Worm (Caenorhabditis elegans) whole organism, L1 larva: ENCODE results near the gene sma-2.
A peak's percentile ranks its signal among the peaks of the same experiment; 100 is the strongest.

Experiments used
- C16A3.4 ChIP-seq: fragments of 150-350 bp; optimal IDR thresholded peaks from 2 replicates; lab custom pipeline; 2014; ENCODE audit warnings: missing biosample characterization, missing genetic modification characterization
- alr-1 ChIP-seq: fragments of 200-800 bp; sonication (Bioruptor generic); optimal IDR thresholded peaks from 2 replicates; lab custom pipeline; 2018; ENCODE audit warnings: borderline replicate concordance, mild to moderate bottlenecking, missing genetic modification characterization, missing compliant biosample characterization
- ama-1 ChIP-seq: fragments of 150-350 bp; optimal IDR thresholded peaks from 2 replicates; lab custom pipeline; 2014
- blmp-1 ChIP-seq: fragments of 150-350 bp; optimal IDR thresholded peaks from 2 replicates; lab custom pipeline; 2014; ENCODE audit warnings: missing biosample characterization, missing genetic modification characterization
- ceh-82 ChIP-seq, 3 experiments: fragments of 150-350 bp in 1 of 3; sonication (generic microtip) in 2 of 3; optimal IDR thresholded peaks; 2 replicates each; lab custom pipeline; 2014 to 2017; ENCODE audit warnings: missing biosample characterization in 3 of 3, missing genetic modification characterization in 3 of 3
- dpl-1 ChIP-seq, 3 experiments: fragments of 150-350 bp in 2 of 3; sonication (generic microtip) in 1 of 3; optimal IDR thresholded peaks; 2 replicates each; lab custom pipeline; 2014 to 2017; ENCODE audit warnings: missing biosample characterization in 3 of 3, missing genetic modification characterization in 3 of 3, missing genetic modification reagents in 3 of 3
- efl-1 ChIP-seq, 4 experiments: fragments of 150-350 bp; optimal IDR thresholded peaks in 3 of 4; peaks in 1 of 4; 1 replicate in 1 of 4; 2 replicates in 3 of 4; lab custom pipeline; 2014; ENCODE audit warnings: missing biosample characterization in 2 of 4, missing genetic modification characterization in 2 of 4, missing genetic modification reagents in 2 of 4
- efl-3 ChIP-seq: fragments of 200-800 bp; sonication (Bioruptor generic); optimal IDR thresholded peaks from 2 replicates; lab custom pipeline; 2018; ENCODE audit warnings: mild to moderate bottlenecking, missing genetic modification characterization, missing compliant biosample characterization
- elt-3 ChIP-seq, 6 experiments: fragments of 150-350 bp in 1 of 6; sonication (generic microtip); optimal IDR thresholded peaks; 2 replicates each; lab custom pipeline; 2017 to 2018; ENCODE audit warnings: missing biosample characterization in 6 of 6, missing genetic modification characterization in 6 of 6, inconsistent platforms in 1 of 6
- fos-1 ChIP-seq: fragments of 150-350 bp; optimal IDR thresholded peaks from 2 replicates; lab custom pipeline; 2014; ENCODE audit warnings: missing biosample characterization, missing genetic modification characterization
- grh-1 ChIP-seq: fragments of 200-800 bp; sonication (Bioruptor generic); IDR thresholded peaks from 2 replicates; pipeline ENCODE4 v1.3.6; 2022; ENCODE audit warnings: missing genetic modification reagents, missing genetic modification characterization, missing compliant biosample characterization
- hlh-17 ChIP-seq: fragments of 200-800 bp; sonication (Bioruptor generic); optimal IDR thresholded peaks from 2 replicates; lab custom pipeline; 2018; ENCODE audit warnings: missing genetic modification characterization, mild to moderate bottlenecking, missing compliant biosample characterization, moderate library complexity, borderline replicate concordance
- hpl-2 ChIP-seq: fragments of 150-350 bp; optimal IDR thresholded peaks from 2 replicates; lab custom pipeline; 2014; ENCODE audit warnings: missing biosample characterization, missing genetic modification reagents, missing genetic modification characterization
- isw-1 ChIP-seq: fragments of 200-800 bp; sonication (Bioruptor generic); IDR thresholded peaks from 2 replicates; pipeline ENCODE4 v1.3.6; 2022; ENCODE audit warnings: missing genetic modification characterization, missing compliant biosample characterization
- jun-1 ChIP-seq: fragments of 150-350 bp; optimal IDR thresholded peaks from 2 replicates; lab custom pipeline; 2014; ENCODE audit warnings: missing biosample characterization, missing genetic modification reagents, missing genetic modification characterization
- lin-14 ChIP-seq: fragments of 200-800 bp; sonication (Bioruptor generic); optimal IDR thresholded peaks from 2 replicates; lab custom pipeline; 2018; ENCODE audit warnings: mild to moderate bottlenecking, missing genetic modification characterization, moderate library complexity, missing compliant biosample characterization
- lin-15B ChIP-seq: fragments of 150-350 bp; sonication (generic microtip); optimal IDR thresholded peaks from 3 replicates; lab custom pipeline; 2014; ENCODE audit warnings: missing biosample characterization, missing genetic modification characterization
- lin-35 ChIP-seq, 2 experiments: fragments of 150-350 bp; optimal IDR thresholded peaks; 2 replicates each; lab custom pipeline; 2014; ENCODE audit warnings: missing biosample characterization in 2 of 2, missing genetic modification characterization in 2 of 2, missing genetic modification reagents in 2 of 2
- lin-39 ChIP-seq: fragments of 150-350 bp; optimal IDR thresholded peaks from 2 replicates; lab custom pipeline; 2014; ENCODE audit warnings: missing biosample characterization, missing genetic modification reagents, missing genetic modification characterization
- lir-3 ChIP-seq: sonication (generic microtip); optimal IDR thresholded peaks from 2 replicates; lab custom pipeline; 2016; ENCODE audit warnings: mild to moderate bottlenecking, missing genetic modification characterization, moderate library complexity, missing compliant biosample characterization; ENCODE audit not compliant: poor library complexity
- lsy-2 ChIP-seq, 2 experiments: fragments of 150-350 bp; optimal IDR thresholded peaks; 2 replicates each; lab custom pipeline; 2014; ENCODE audit warnings: missing biosample characterization in 2 of 2, missing genetic modification characterization in 2 of 2
- mdl-1 ChIP-seq, 2 experiments: fragments of 150-350 bp; optimal IDR thresholded peaks; 2 replicates each; lab custom pipeline; 2014 to 2017; ENCODE audit warnings: missing biosample characterization in 2 of 2, missing genetic modification characterization in 2 of 2, inconsistent platforms in 1 of 2
- mef-2 ChIP-seq: fragments of 150-350 bp; optimal IDR thresholded peaks from 2 replicates; lab custom pipeline; 2014; ENCODE audit warnings: missing biosample characterization, missing genetic modification characterization
- mep-1 ChIP-seq: fragments of 150-350 bp; optimal IDR thresholded peaks from 2 replicates; lab custom pipeline; 2014; ENCODE audit warnings: missing biosample characterization, missing genetic modification characterization
- nhr-19 ChIP-seq: fragments of 200-800 bp; sonication (Bioruptor generic); conservative IDR thresholded peaks from 2 replicates; pipeline ENCODE4 v1.3.6; 2022; ENCODE audit warnings: missing genetic modification characterization, missing compliant biosample characterization
- nhr-20 ChIP-seq: sonication (generic microtip); optimal IDR thresholded peaks from 2 replicates; lab custom pipeline; 2016; ENCODE audit warnings: mild to moderate bottlenecking, missing genetic modification characterization, missing compliant biosample characterization
- nhr-28 ChIP-seq: fragments of 150-350 bp; optimal IDR thresholded peaks from 2 replicates; lab custom pipeline; 2014; ENCODE audit warnings: missing biosample characterization, missing genetic modification characterization
- nhr-47 ChIP-seq: sonication (generic microtip); optimal IDR thresholded peaks from 2 replicates; lab custom pipeline; 2016; ENCODE audit warnings: mild to moderate bottlenecking, missing genetic modification characterization, moderate library complexity, missing compliant biosample characterization
- nhr-71 ChIP-seq: sonication (generic microtip); optimal IDR thresholded peaks from 2 replicates; lab custom pipeline; 2016; ENCODE audit warnings: mild to moderate bottlenecking, missing genetic modification characterization, moderate library complexity, missing compliant biosample characterization
- nhr-85 ChIP-seq: sonication (generic microtip); peaks from one replicate; lab custom pipeline; 2016; ENCODE audit warnings: missing genetic modification characterization, inconsistent platforms, missing compliant biosample characterization
- nhr-90 ChIP-seq: sonication (generic microtip); optimal IDR thresholded peaks from 2 replicates; lab custom pipeline; 2016; ENCODE audit warnings: mild to moderate bottlenecking, missing genetic modification characterization, missing compliant biosample characterization; ENCODE audit not compliant: poor library complexity
- pax-3 ChIP-seq: fragments of 200-800 bp; sonication (Bioruptor generic); optimal IDR thresholded peaks from 2 replicates; lab custom pipeline; 2018; ENCODE audit warnings: mild to moderate bottlenecking, missing genetic modification characterization, moderate library complexity, missing compliant biosample characterization
- rnt-1 ChIP-seq: sonication (generic microtip); optimal IDR thresholded peaks from 2 replicates; lab custom pipeline; 2016; ENCODE audit warnings: mild to moderate bottlenecking, missing genetic modification characterization, moderate library complexity, missing compliant biosample characterization
- skn-1 ChIP-seq: fragments of 150-350 bp; optimal IDR thresholded peaks from 2 replicates; lab custom pipeline; 2014; ENCODE audit warnings: missing biosample characterization, missing genetic modification characterization
- snu-23 ChIP-seq: sonication (generic microtip); optimal IDR thresholded peaks from 2 replicates; lab custom pipeline; 2016; ENCODE audit warnings: missing genetic modification characterization, missing compliant biosample characterization
- tbx-2 ChIP-seq: sonication (generic microtip); optimal IDR thresholded peaks from 2 replicates; lab custom pipeline; 2016; ENCODE audit warnings: missing genetic modification characterization, missing compliant biosample characterization
- tlp-1 ChIP-seq: fragments of 150-350 bp; optimal IDR thresholded peaks from 2 replicates; lab custom pipeline; 2014; ENCODE audit warnings: missing biosample characterization, missing genetic modification characterization
- unc-130 ChIP-seq: fragments of 150-350 bp; optimal IDR thresholded peaks from 2 replicates; lab custom pipeline; 2017; ENCODE audit warnings: missing biosample characterization, missing genetic modification characterization, inconsistent platforms
- unc-62 ChIP-seq: fragments of 150-350 bp; optimal IDR thresholded peaks from 2 replicates; lab custom pipeline; 2014; ENCODE audit warnings: missing biosample characterization, missing genetic modification reagents, missing genetic modification characterization
- unc-86 ChIP-seq: sonication (generic microtip); optimal IDR thresholded peaks from 2 replicates; lab custom pipeline; 2016; ENCODE audit warnings: missing genetic modification characterization, missing compliant biosample characterization
- xbp-1 ChIP-seq: sonication (generic microtip); optimal IDR thresholded peaks from 2 replicates; lab custom pipeline; 2016; ENCODE audit warnings: missing genetic modification characterization, missing compliant biosample characterization
- zag-1 ChIP-seq: fragments of 150-350 bp; optimal IDR thresholded peaks from 2 replicates; lab custom pipeline; 2014; ENCODE audit warnings: missing biosample characterization, missing genetic modification characterization
- ztf-11 ChIP-seq, 2 experiments: sonication (generic microtip); optimal IDR thresholded peaks; 2 replicates each; lab custom pipeline; 2016 to 2017; ENCODE audit warnings: missing genetic modification characterization in 2 of 2, missing biosample characterization in 1 of 2, missing compliant biosample characterization in 1 of 2
- ztf-4 ChIP-seq: fragments of 150-350 bp; optimal IDR thresholded peaks from 2 replicates; lab custom pipeline; 2014; ENCODE audit warnings: missing biosample characterization, missing genetic modification characterization

The sma-2 gene

DNA sequence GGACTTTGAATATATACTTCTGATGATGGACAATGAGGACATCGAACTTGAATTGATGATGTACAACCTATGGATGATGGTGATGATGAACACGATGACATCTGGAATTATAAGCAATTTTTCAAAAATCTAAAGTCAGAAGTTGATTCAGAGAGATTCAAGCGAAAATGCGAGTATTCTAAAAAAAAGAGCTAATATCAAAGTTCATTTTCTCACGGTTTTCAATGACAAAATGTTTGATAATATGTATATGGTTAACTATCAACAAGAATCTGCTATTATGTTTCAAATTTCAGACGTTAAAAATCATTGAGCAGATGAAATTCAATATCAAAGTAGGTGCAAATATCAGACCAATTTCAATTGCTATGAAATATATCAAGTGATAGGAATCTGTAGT is 30.4 kb downstream of the sma-2 start, which contains the start of gene K02D10.4:
Gene K02D10.4 (minus strand): TSS at position 101 of the 400 bp plus-strand sequence.
- no peak for TF ChIP-seq unc-130 (tag; lab: Kevin White, UChicago)

ce11 chrIII:8780473-8780872 is 31.0 kb downstream of the sma-2 start:
- TF ChIP-seq nhr-20 (tag; lab: Kevin White, UChicago), result peak; percentile 87
- TF ChIP-seq lin-35 (GFP tag; optimal IDR thresholded peaks at IDR 0.05; lab: Kevin White, UChicago), result peak; percentile 37 to 61
- TF ChIP-seq tbx-2 (tag; lab: Kevin White, UChicago), result peak; percentile 74
- TF ChIP-seq C16A3.4 (tag; lab: Kevin White, UChicago), result peak; percentile 18
- peak; percentile 15 for TF ChIP-seq xbp-1
- no peak for TF ChIP-seq mef-2 (tag; lab: Kevin White, UChicago)
- peak; percentile 79 for TF ChIP-seq snu-23
- no peak for TF ChIP-seq lin-39 (tag; lab: Kevin White, UChicago)
- TF ChIP-seq nhr-90 (tag; lab: Kevin White, UChicago), result peak; percentile 55
- no peak for TF ChIP-seq unc-62
- peak in 1 of 2 experiments; percentile 55 for TF ChIP-seq lsy-2 (tag; optimal IDR thresholded peaks at IDR 0.05; lab: Kevin White, UChicago)
- TF ChIP-seq jun-1, result peak; percentile 53
- no peak for TF ChIP-seq isw-1 (GFP tag; lab: Robert Waterston, UW)
- no peak for TF ChIP-seq nhr-28 (tag; lab: Kevin White, UChicago)
- peak in 2 of 3 experiments; percentile 33 to 43 for TF ChIP-seq dpl-1 (GFP tag; optimal IDR thresholded peaks at IDR 0.05; lab: Kevin White, UChicago)
- TF ChIP-seq nhr-47 (tag; lab: Kevin White, UChicago), result peak; percentile 11
- no peak for TF ChIP-seq efl-3 (GFP tag; lab: Kevin White, UChicago)
- peak; percentile 21 for TF ChIP-seq skn-1 (tag; lab: Kevin White, UChicago)
- peak; percentile 81 for TF ChIP-seq nhr-71 (tag; lab: Kevin White, UChicago)
- TF ChIP-seq alr-1 (tag; lab: Kevin White, UChicago), result no peak
- TF ChIP-seq unc-130 (tag; lab: Kevin White, UChicago), result no peak
- TF ChIP-seq lir-3, result peak; percentile 27
- no peak for TF ChIP-seq pax-3 (tag; lab: Kevin White, UChicago)
- peak; percentile 89 for TF ChIP-seq lin-14 (GFP tag; lab: Kevin White, UChicago)
- TF ChIP-seq ama-1, result no peak
- TF ChIP-seq elt-3 (tag; optimal IDR thresholded peaks at IDR 0.05; lab: Kevin White, UChicago), result peak in 2 of 6 experiments; percentile 76 to 89
- no peak for TF ChIP-seq tlp-1 (tag; lab: Kevin White, UChicago)
- no peak for TF ChIP-seq hlh-17 (GFP tag; lab: Kevin White, UChicago)
- no peak for TF ChIP-seq unc-86
- TF ChIP-seq mep-1 (tag; lab: Kevin White, UChicago), result peak; percentile 47
- TF ChIP-seq rnt-1 (tag; lab: Kevin White, UChicago), result peak; percentile 28
- peak; percentile 87 for TF ChIP-seq grh-1 (GFP tag; lab: Robert Waterston, UW)
- TF ChIP-seq ztf-4 (tag; lab: Kevin White, UChicago), result peak; percentile 15
- TF ChIP-seq ztf-11 (tag; optimal IDR thresholded peaks at IDR 0.05; lab: Kevin White, UChicago), result no peak
- peak; percentile 97 for TF ChIP-seq nhr-85
- TF ChIP-seq hpl-2, result no peak
- no peak for TF ChIP-seq lin-15B (tag; lab: Kevin White, UChicago)
- no peak for TF ChIP-seq zag-1 (tag; lab: Kevin White, UChicago)
- TF ChIP-seq nhr-19 (GFP tag; lab: Robert Waterston, UW), result peak; percentile 53
- TF ChIP-seq efl-1 (optimal IDR thresholded peaks at IDR 0.05; lab: Kevin White, UChicago), result peak; percentile 5 to 33
- TF ChIP-seq efl-1 (GFP tag; optimal IDR thresholded peaks at IDR 0.05 in 1 of 2; lab: Kevin White, UChicago), result peak; percentile 20 to 86
- peak; percentile 8 for TF ChIP-seq fos-1
- TF ChIP-seq blmp-1 (tag; lab: Kevin White, UChicago), result peak; percentile 81
- peak in 1 of 2 experiments; percentile 84 for TF ChIP-seq mdl-1 (tag; optimal IDR thresholded peaks at IDR 0.05; lab: Kevin White, UChicago)
- TF ChIP-seq ceh-82 (tag; optimal IDR thresholded peaks at IDR 0.05; lab: Kevin White, UChicago), result peak in 1 of 3 experiments; percentile 20
- TF ChIP-seq, all 84 proteins: peak for 27
